Worm (Caenorhabditis elegans) whole organism, L4 larva: Measurements from ENCODE around the gene gst-32.

ENCODE experiments used
- attf-4 ChIP-seq: sonication (generic microtip); optimal IDR thresholded peaks from 3 replicates; lab custom pipeline; 2017; ENCODE audit warnings: missing biosample characterization, missing genetic modification characterization
- ces-1 ChIP-seq: fragments of 150-350 bp; sonication (generic microtip); optimal IDR thresholded peaks from 4 replicates; lab custom pipeline; 2014; ENCODE audit warnings: missing biosample characterization, missing genetic modification reagents, missing genetic modification characterization
- fos-1 ChIP-seq: fragments of 150-350 bp; optimal IDR thresholded peaks from 2 replicates; lab custom pipeline; 2014; ENCODE audit warnings: missing biosample characterization, missing genetic modification characterization
- jun-1 ChIP-seq: fragments of 150-350 bp; optimal IDR thresholded peaks from 2 replicates; lab custom pipeline; 2014; ENCODE audit warnings: missing biosample characterization, missing genetic modification reagents, missing genetic modification characterization
- mdl-1 ChIP-seq, 2 experiments: fragments of 150-350 bp in 1 of 2; sonication (generic microtip) in 1 of 2; optimal IDR thresholded peaks; 2 replicates each; lab custom pipeline; 2014 to 2017; ENCODE audit warnings: missing biosample characterization in 2 of 2, missing genetic modification characterization in 2 of 2
- nhr-28 ChIP-seq: fragments of 150-350 bp; optimal IDR thresholded peaks from 2 replicates; lab custom pipeline; 2014; ENCODE audit warnings: missing biosample characterization, missing genetic modification characterization
- nhr-77 ChIP-seq: fragments of 150-350 bp; optimal IDR thresholded peaks from 2 replicates; lab custom pipeline; 2014; ENCODE audit warnings: missing biosample characterization, missing genetic modification characterization
- pha-4 ChIP-seq, 2 experiments: fragments of 150-350 bp in 1 of 2; fragments of 200-800 bp in 1 of 2; sonication (Bioruptor generic) in 1 of 2; IDR thresholded peaks in 1 of 2; optimal IDR thresholded peaks in 1 of 2; 2 replicates each; pipeline versions ENCODE4 v1.3.6 to Lab custom; 2014 to 2022; ENCODE audit warnings: missing genetic modification characterization in 2 of 2, missing genetic modification reagents in 2 of 2, missing biosample characterization in 1 of 2, missing compliant biosample characterization in 1 of 2
- unc-130 ChIP-seq: sonication (generic microtip); optimal IDR thresholded peaks from 2 replicates; lab custom pipeline; 2016; ENCODE audit warnings: missing genetic modification reagents, missing genetic modification characterization, missing compliant biosample characterization
- zfp-3 ChIP-seq: fragments of 200-800 bp; sonication (Bioruptor generic); conservative IDR thresholded peaks from 2 replicates; pipeline ENCODE4 v1.3.6; 2022; ENCODE audit warnings: missing genetic modification reagents, missing genetic modification characterization, missing compliant biosample characterization

ce11 chrII:15207562-15207961 is 29.2 kb upstream of the gst-32 start:
- TF ChIP-seq pha-4 (GFP tag; IDR thresholded peaks at IDR 0.05; lab: Robert Waterston, UW) (no peak), pha-4 (tag; optimal IDR thresholded peaks at IDR 0.05; lab: Kevin White, UChicago) (no peak), ces-1 (GFP tag; lab: Kevin White, UChicago) (no peak), nhr-77 (tag; lab: Kevin White, UChicago) (no peak), jun-1 (no peak), mdl-1 (tag; optimal IDR thresholded peaks at IDR 0.05; lab: Kevin White, UChicago) (no peak), zfp-3 (no peak), nhr-28 (tag; lab: Kevin White, UChicago) (no peak), fos-1 (no peak), attf-4 (tag; lab: Kevin White, UChicago) (no peak), unc-130 (GFP tag; lab: Kevin White, UChicago) (no peak)
